Fruit fly (Drosophila melanogaster): ENCODE results near the gene Spt6.

dm6 chrX:6283470-6283869 is 15.9 kb downstream of the Spt6 start, which contains the start of gene CG11700:
- TF ChIP-seq Myc (optimal IDR thresholded peaks at IDR 0.05): no peak
- TF ChIP-seq foxo (GFP tag; optimal IDR thresholded peaks at IDR 0.05): no peak
- TF ChIP-seq Hr83 (GFP tag; optimal IDR thresholded peaks at IDR 0.05; ENCODE audit: poor library complexity, severe bottlenecking): no peak
- no peak for TF ChIP-seq Dfd (GFP tag; optimal IDR thresholded peaks at IDR 0.05)
- TF ChIP-seq woc (GFP tag; optimal IDR thresholded peaks at IDR 0.05): no peak
- TF ChIP-seq GATAd (GFP tag; optimal IDR thresholded peaks at IDR 0.05): no peak
- no peak for TF ChIP-seq br (GFP tag; optimal IDR thresholded peaks at IDR 0.05)
